Fruit fly (Drosophila melanogaster) whole organism, prepupa: ENCODE measurements around the gene mag.

Source experiments
- CG31627 ChIP-seq: fragments of 200-800 bp; sonication (Bioruptor generic); optimal IDR thresholded peaks from 3 replicates; lab custom pipeline; 2016; ENCODE audit warnings: missing biosample characterization, missing genetic modification characterization
- CG7368 ChIP-seq: fragments of 200-800 bp; sonication (Bioruptor generic); optimal IDR thresholded peaks from 3 replicates; lab custom pipeline; 2016; ENCODE audit warnings: missing biosample characterization, missing genetic modification characterization
- Met ChIP-seq: fragments of 200-800 bp; sonication (Bioruptor generic); optimal IDR thresholded peaks from 3 replicates; lab custom pipeline; 2016; ENCODE audit warnings: missing biosample characterization, missing genetic modification characterization
- OdsH ChIP-seq: fragments of 200-800 bp; sonication (Bioruptor generic); optimal IDR thresholded peaks from 3 replicates; lab custom pipeline; 2016; ENCODE audit warnings: missing biosample characterization, missing genetic modification characterization
- Sox102F ChIP-seq: fragments of 200-800 bp; sonication (Bioruptor generic); optimal IDR thresholded peaks from 2 replicates; lab custom pipeline; 2016; ENCODE audit warnings: missing biosample characterization, mild to moderate bottlenecking, missing genetic modification characterization
- Sox14 ChIP-seq: fragments of 200-800 bp; sonication (Bioruptor generic); optimal IDR thresholded peaks from 3 replicates; lab custom pipeline; 2016; ENCODE audit warnings: missing biosample characterization, missing genetic modification characterization
- net ChIP-seq: fragments of 200-800 bp; sonication (Bioruptor generic); optimal IDR thresholded peaks from 3 replicates; lab custom pipeline; 2016; ENCODE audit warnings: missing biosample characterization, missing genetic modification characterization
- pdm3 ChIP-seq: fragments of 200-800 bp; sonication (Bioruptor generic); optimal IDR thresholded peaks from 3 replicates; lab custom pipeline; 2016; ENCODE audit warnings: missing biosample characterization, missing genetic modification characterization
- vri ChIP-seq: fragments of 200-800 bp; sonication (Bioruptor generic); optimal IDR thresholded peaks from 3 replicates; lab custom pipeline; 2016; ENCODE audit warnings: missing biosample characterization, mild to moderate bottlenecking, missing genetic modification characterization

dm6 chr3L:20466599-20466998, 6.1 kb downstream of the mag start, which contains the start of gene Tdh:
- TF ChIP-seq Sox14: no peak
- no peak for TF ChIP-seq Sox102F (GFP tag; lab: Kevin White, UChicago)
- no peak for TF ChIP-seq CG7368 (GFP tag; lab: Kevin White, UChicago)
- TF ChIP-seq pdm3 (GFP tag; lab: Kevin White, UChicago): no peak
- no peak for TF ChIP-seq net
- no peak for TF ChIP-seq Met (GFP tag; lab: Kevin White, UChicago)
- TF ChIP-seq CG31627 (GFP tag; lab: Kevin White, UChicago): no peak
- no peak for TF ChIP-seq vri (GFP tag; lab: Kevin White, UChicago)
- TF ChIP-seq OdsH (GFP tag; lab: Kevin White, UChicago): no peak
